Fruit fly (Drosophila melanogaster) whole organism, embryonic: Measurements from ENCODE around the gene Sodh1.
A peak's percentile ranks its signal among the peaks of the same experiment; 100 is the strongest.

Source experiments
- Asciz ChIP-seq: fragments of 200-800 bp; sonication (Bioruptor generic); optimal IDR thresholded peaks from 2 replicates; lab custom pipeline; 2017; ENCODE audit warnings: missing biosample characterization, mild to moderate bottlenecking, missing genetic modification characterization, missing genetic modification reagents
- BEAF-32 ChIP-seq: fragments of 200-800 bp; sonication (Bioruptor generic); optimal IDR thresholded peaks from 3 replicates; lab custom pipeline; 2017; ENCODE audit warnings: missing biosample characterization, missing genetic modification characterization, mild to moderate bottlenecking, moderate library complexity, missing genetic modification reagents
- Bdp1 ChIP-seq: fragments of 200-800 bp; sonication (Bioruptor generic); optimal IDR thresholded peaks from 3 replicates; lab custom pipeline; 2016; ENCODE audit warnings: missing biosample characterization, missing genetic modification characterization
- CG11504 ChIP-seq: fragments of 200-800 bp; sonication (Bioruptor generic); optimal IDR thresholded peaks from 3 replicates; lab custom pipeline; 2019; ENCODE audit warnings: missing biosample characterization, mild to moderate bottlenecking, missing genetic modification characterization, moderate library complexity
- CG11723 ChIP-seq: fragments of 200-800 bp; sonication (Bioruptor generic); optimal IDR thresholded peaks from 2 replicates; lab custom pipeline; 2017; ENCODE audit warnings: missing biosample characterization, mild to moderate bottlenecking, missing genetic modification characterization
- CG1529 ChIP-seq: fragments of 200-800 bp; sonication (Bioruptor generic); optimal IDR thresholded peaks from 3 replicates; lab custom pipeline; 2018; ENCODE audit warnings: missing biosample characterization, missing genetic modification characterization
- CG3163 ChIP-seq: fragments of 200-800 bp; sonication (Bioruptor generic); optimal IDR thresholded peaks from 3 replicates; lab custom pipeline; 2016; ENCODE audit warnings: missing biosample characterization, missing genetic modification characterization
- CG7987 ChIP-seq: fragments of 200-800 bp; sonication (Bioruptor generic); optimal IDR thresholded peaks from 2 replicates; lab custom pipeline; 2018; ENCODE audit warnings: missing biosample characterization, mild to moderate bottlenecking, missing genetic modification characterization, moderate library complexity
- CG9797 ChIP-seq: fragments of 200-800 bp; sonication (Bioruptor generic); optimal IDR thresholded peaks from 3 replicates; lab custom pipeline; 2018; ENCODE audit warnings: missing biosample characterization, mild to moderate bottlenecking, missing genetic modification characterization
- Drgx ChIP-seq: fragments of 200-800 bp; sonication (Bioruptor generic); IDR thresholded peaks from 2 replicates; pipeline ENCODE4 v1.3.6; 2022; ENCODE audit warnings: missing biosample characterization, missing genetic modification characterization
- Elba2 ChIP-seq: fragments of 200-800 bp; sonication (Bioruptor generic); optimal IDR thresholded peaks from 3 replicates; lab custom pipeline; 2016; ENCODE audit warnings: missing biosample characterization, missing genetic modification characterization
- HHEX ChIP-seq: fragments of 200-800 bp; sonication (Bioruptor generic); optimal IDR thresholded peaks from 3 replicates; lab custom pipeline; 2017; ENCODE audit warnings: missing biosample characterization, mild to moderate bottlenecking, missing genetic modification characterization, missing genetic modification reagents
- Hr51 ChIP-seq, 2 experiments: fragments of 200-800 bp; sonication (Bioruptor generic); optimal IDR thresholded peaks; 2 replicates in 1 of 2; 3 replicates in 1 of 2; lab custom pipeline; 2016 to 2018; ENCODE audit warnings: missing biosample characterization in 2 of 2, missing genetic modification characterization in 2 of 2, mild to moderate bottlenecking in 1 of 2, moderate library complexity in 1 of 2
- Hr78 ChIP-seq, 2 experiments: fragments of 200-800 bp in 1 of 2; fragments of >200 bp in 1 of 2; sonication (Bioruptor generic) in 1 of 2; optimal IDR thresholded peaks; 2 replicates each; lab custom pipeline; 2017 to 2019; ENCODE audit warnings: missing biosample characterization in 2 of 2, missing genetic modification characterization in 2 of 2, mild to moderate bottlenecking in 1 of 2, moderate library complexity in 1 of 2
- Lpt ChIP-seq: fragments of >200 bp; optimal IDR thresholded peaks from 2 replicates; lab custom pipeline; 2018; ENCODE audit warnings: missing biosample characterization, missing genetic modification characterization
- Mad ChIP-seq: fragments of 200-800 bp; sonication (Bioruptor generic); optimal IDR thresholded peaks from 2 replicates; lab custom pipeline; 2016; ENCODE audit warnings: missing biosample characterization, missing genetic modification characterization
- Med ChIP-seq: fragments of 200-800 bp; sonication (Bioruptor generic); peaks from one replicate; lab custom pipeline; 2016; ENCODE audit warnings: missing biosample characterization, missing genetic modification characterization, mild to moderate bottlenecking, inconsistent platforms, moderate library complexity
- Ravus ChIP-seq: fragments of 200-800 bp; sonication (Bioruptor generic); IDR thresholded peaks from 2 replicates; pipeline ENCODE4 v1.3.6; 2022; ENCODE audit warnings: missing biosample characterization, missing genetic modification characterization
- Tbp ChIP-seq: fragments of >200 bp; optimal IDR thresholded peaks from 2 replicates; lab custom pipeline; 2018; ENCODE audit warnings: missing biosample characterization, missing genetic modification characterization
- Trl ChIP-seq, 3 experiments: fragments of >200 bp in 2 of 3; fragments of 200-800 bp in 1 of 3; sonication (Bioruptor generic) in 1 of 3; optimal IDR thresholded peaks; 2 replicates in 1 of 3; 3 replicates in 2 of 3; lab custom pipeline; 2016 to 2017; ENCODE audit warnings: missing biosample characterization in 1 of 3, missing genetic modification characterization in 1 of 3
- YL-1 ChIP-seq: fragments of 200-800 bp; sonication (Bioruptor generic); optimal IDR thresholded peaks from 3 replicates; lab custom pipeline; 2017; ENCODE audit warnings: missing biosample characterization, mild to moderate bottlenecking, missing genetic modification characterization
- abd-A ChIP-seq: fragments of 200-800 bp; sonication (Bioruptor generic); optimal IDR thresholded peaks from 3 replicates; lab custom pipeline; 2019; ENCODE audit warnings: missing biosample characterization, mild to moderate bottlenecking, missing genetic modification characterization, moderate library complexity
- bbx ChIP-seq: fragments of 200-800 bp; sonication (Bioruptor generic); IDR thresholded peaks from 2 replicates; pipeline ENCODE4 v1.3.6; 2022; ENCODE audit warnings: missing biosample characterization, missing genetic modification characterization; ENCODE audit not compliant: partially characterized antibody
- chinmo ChIP-seq: fragments of 200-800 bp; sonication (Bioruptor generic); IDR thresholded peaks from 4 replicates; pipeline ENCODE4 v1.3.6; 2022; ENCODE audit warnings: missing biosample characterization, missing genetic modification characterization; ENCODE audit not compliant: partially characterized antibody
- chm ChIP-seq: fragments of 200-800 bp; sonication (Bioruptor generic); IDR thresholded peaks from 2 replicates; pipeline ENCODE4 v1.3.6; 2022; ENCODE audit warnings: missing biosample characterization, missing genetic modification characterization
- ci ChIP-seq: fragments of 200-800 bp; sonication (Bioruptor generic); IDR thresholded peaks from 3 replicates; pipeline ENCODE4 v1.3.6; 2022; ENCODE audit warnings: missing biosample characterization, missing genetic modification characterization
- crol ChIP-seq: fragments of 200-800 bp; sonication (Bioruptor generic); IDR thresholded peaks from 2 replicates; pipeline ENCODE4 v1.3.6; 2022; ENCODE audit warnings: missing biosample characterization, missing genetic modification characterization
- disco-r ChIP-seq: fragments of 200-800 bp; sonication (Bioruptor generic); optimal IDR thresholded peaks from 2 replicates; lab custom pipeline; 2016; ENCODE audit warnings: missing biosample characterization, missing genetic modification characterization
- dm ChIP-seq: fragments of 200-800 bp; sonication (Bioruptor generic); optimal IDR thresholded peaks from 3 replicates; lab custom pipeline; 2016; ENCODE audit warnings: missing biosample characterization, missing genetic modification characterization
- dmrt99B ChIP-seq: fragments of 200-800 bp; sonication (Bioruptor generic); optimal IDR thresholded peaks from 2 replicates; lab custom pipeline; 2018; ENCODE audit warnings: missing biosample characterization, mild to moderate bottlenecking, missing genetic modification characterization, moderate library complexity
- fu2 ChIP-seq: fragments of 200-800 bp; sonication (Bioruptor generic); optimal IDR thresholded peaks from 2 replicates; lab custom pipeline; 2016; ENCODE audit warnings: missing biosample characterization, missing genetic modification characterization
- gce ChIP-seq: fragments of 200-800 bp; sonication (Bioruptor generic); IDR thresholded peaks from 3 replicates; pipeline ENCODE4 v1.3.6; 2022; ENCODE audit warnings: missing biosample characterization, missing genetic modification characterization
- gcm2 ChIP-seq: fragments of 200-800 bp; sonication (Bioruptor generic); optimal IDR thresholded peaks from 2 replicates; lab custom pipeline; 2016; ENCODE audit warnings: missing biosample characterization, missing genetic modification characterization
- kni ChIP-seq: fragments of 200-800 bp; sonication (Bioruptor generic); optimal IDR thresholded peaks from 3 replicates; lab custom pipeline; 2017; ENCODE audit warnings: mild to moderate bottlenecking, missing biosample characterization, missing genetic modification reagents, missing genetic modification characterization
- lbe ChIP-seq: fragments of 200-800 bp; sonication (Bioruptor generic); optimal IDR thresholded peaks from 2 replicates; lab custom pipeline; 2016; ENCODE audit warnings: missing biosample characterization, mild to moderate bottlenecking, missing genetic modification characterization
- onecut ChIP-seq: fragments of 200-800 bp; sonication (Bioruptor generic); IDR thresholded peaks from 2 replicates; pipeline ENCODE4 v1.3.6; 2022; ENCODE audit warnings: missing biosample characterization, missing genetic modification characterization
- pnt ChIP-seq: fragments of 200-800 bp; sonication (Bioruptor generic); optimal IDR thresholded peaks from 3 replicates; lab custom pipeline; 2016; ENCODE audit warnings: missing biosample characterization, missing genetic modification characterization
- row ChIP-seq: fragments of 200-800 bp; sonication (Bioruptor generic); IDR thresholded peaks from 3 replicates; pipeline ENCODE4 v1.3.6; 2022; ENCODE audit warnings: missing biosample characterization, missing genetic modification characterization
- schlank ChIP-seq: fragments of 200-800 bp; sonication (Bioruptor generic); optimal IDR thresholded peaks from 2 replicates; lab custom pipeline; 2018; ENCODE audit warnings: missing biosample characterization, mild to moderate bottlenecking, missing genetic modification characterization
- seq ChIP-seq: fragments of 200-800 bp; sonication (Bioruptor generic); IDR thresholded peaks from 2 replicates; pipeline ENCODE4 v1.3.6; 2022; ENCODE audit warnings: missing biosample characterization, missing genetic modification characterization
- sna ChIP-seq: fragments of 200-800 bp; sonication (Bioruptor generic); IDR thresholded peaks from 2 replicates; pipeline ENCODE4 v1.3.6; 2022; ENCODE audit warnings: missing biosample characterization, missing genetic modification characterization; ENCODE audit not compliant: partially characterized antibody
- stwl ChIP-seq: fragments of 200-800 bp; sonication (Bioruptor generic); optimal IDR thresholded peaks from 3 replicates; lab custom pipeline; 2018; ENCODE audit warnings: missing biosample characterization, mild to moderate bottlenecking, missing genetic modification characterization, moderate library complexity
- vvl ChIP-seq: fragments of 200-800 bp; sonication (Bioruptor generic); IDR thresholded peaks from 2 replicates; pipeline ENCODE4 v1.3.6; 2022; ENCODE audit warnings: missing biosample characterization, missing genetic modification characterization
- zen2 ChIP-seq: fragments of 200-800 bp; sonication (Bioruptor generic); IDR thresholded peaks from 3 replicates; pipeline ENCODE4 v1.3.6; 2022; ENCODE audit warnings: missing biosample characterization, missing genetic modification characterization; ENCODE audit not compliant: partially characterized antibody
- zfh1 ChIP-seq: fragments of 200-800 bp; sonication (Bioruptor generic); IDR thresholded peaks from 3 replicates; pipeline ENCODE4 v1.3.6; 2022; ENCODE audit warnings: missing biosample characterization, missing genetic modification characterization

Sodh1 gene

dm6 chr3R:7094368-7094767, 42.2 kb downstream of the Sodh1 start (continued):
- peak; percentile 15 for TF ChIP-seq Med
- no peak for TF ChIP-seq CG11723 (GFP tag; lab: Kevin White, UChicago)
- TF ChIP-seq BEAF-32 (GFP tag; lab: Kevin White, UChicago): peak; percentile 6
- peak; percentile 74 for TF ChIP-seq dm (GFP tag; lab: Kevin White, UChicago)
- no peak for TF ChIP-seq Mad (GFP tag; lab: Kevin White, UChicago)
- 0 out of 3 replicates have a peak, but pooled peaks have one; percentile 18 for TF ChIP-seq row (GFP tag; lab: Robert Waterston, UW)
- TF ChIP-seq Tbp (GFP tag; lab: Kevin White, UChicago): no peak

- TF ChIP-seq YL-1 (GFP tag; lab: Kevin White, UChicago) (peak; percentile 5), zen2 (peak; percentile 48; the same call in 1 of the 3 replicates), schlank (tag; lab: Kevin White, UChicago) (no peak), onecut (peak; percentile 10; the same call in 1 of the 2 replicates), chm (GFP tag; lab: Robert Waterston, UW) (peak; percentile 8; the same call in 1 of the 2 replicates), CG11504 (tag; lab: Kevin White, UChicago) (peak; percentile 81), Asciz (GFP tag; lab: Kevin White, UChicago) (peak; percentile 7), CG3163 (GFP tag; lab: Kevin White, UChicago) (peak; percentile 17), ci (GFP tag; lab: Robert Waterston, UW) (0 out of 3 replicates have a peak, but pooled peaks have one; percentile 55), CG9797 (GFP tag; lab: Kevin White, UChicago) (no peak), disco-r (GFP tag; lab: Kevin White, UChicago) (no peak), lbe (GFP tag; lab: Kevin White, UChicago) (peak; percentile 6), Ravus (GFP tag; lab: Robert Waterston, UW) (no peak), vvl (GFP tag; lab: Robert Waterston, UW) (peak; percentile 58; the same call in 1 of the 2 replicates), Drgx (GFP tag; lab: Robert Waterston, UW) (0 out of 2 replicates have a peak, but pooled peaks have one; percentile 16), HHEX (GFP tag; lab: Kevin White, UChicago) (no peak), bbx (0 out of 2 replicates have a peak, but pooled peaks have one; percentile 37), Trl (optimal IDR thresholded peaks at IDR 0.05; lab: Kevin White, UChicago) (peak; percentile 88 to 100), Trl (GFP tag; optimal IDR thresholded peaks at IDR 0.05; lab: Kevin White, UChicago) (no peak), CG1529 (GFP tag; lab: Kevin White, UChicago) (peak; percentile 26), CG7987 (peak; percentile 46), fu2 (GFP tag; lab: Kevin White, UChicago) (no peak), crol (GFP tag; lab: Robert Waterston, UW) (peak; percentile 91), gce (GFP tag; lab: Robert Waterston, UW) (peak; percentile 34; the same call in 1 of the 3 replicates), dmrt99B (tag; lab: Kevin White, UChicago) (peak; percentile 4), chinmo (0 out of 4 replicates have a peak, but pooled peaks have one; percentile 60), kni (GFP tag; lab: Kevin White, UChicago) (peak; percentile 71), Lpt (GFP tag; lab: Kevin White, UChicago) (peak; percentile 73), pnt (GFP tag; lab: Kevin White, UChicago) (no peak), gcm2 (GFP tag; lab: Kevin White, UChicago) (no peak), Hr51 (GFP tag; optimal IDR thresholded peaks at IDR 0.05; lab: Kevin White, UChicago) (no peak), stwl (tag; lab: Kevin White, UChicago) (peak; percentile 17), Hr78 (GFP tag; optimal IDR thresholded peaks at IDR 0.05; lab: Kevin White, UChicago) (peak in 1 of 2 experiments; percentile 14), Elba2 (GFP tag; lab: Kevin White, UChicago) (peak; percentile 98), seq (GFP tag; lab: Robert Waterston, UW) (peak; percentile 70), sna (GFP tag; lab: Robert Waterston, UW) (no peak), Bdp1 (no peak), Med (peak; percentile 78), abd-A (peak; percentile 84), zfh1 (GFP tag; lab: Robert Waterston, UW) (peak; percentile 36; the same call in 1 of the 3 replicates)
These were observed 51.0 kb downstream of the Sodh1 start for dm6 chr3R:7102853-7103833.
